Worm (Caenorhabditis elegans) whole organism, L3 larva: ENCODE measurements around the gene rap-2.

Experiments
- ama-1 ChIP-seq: fragments of 150-350 bp; optimal IDR thresholded peaks from 2 replicates; lab custom pipeline; 2018
- ceh-82 ChIP-seq: fragments of 150-350 bp; optimal IDR thresholded peaks from 2 replicates; lab custom pipeline; 2014; ENCODE audit warnings: missing biosample characterization, missing genetic modification characterization
- elt-3 ChIP-seq, 3 experiments: fragments of 150-350 bp in 1 of 3; sonication (generic microtip) in 2 of 3; optimal IDR thresholded peaks; 2 replicates in 2 of 3; 4 replicates in 1 of 3; lab custom pipeline; 2014 to 2017; ENCODE audit warnings: missing biosample characterization in 3 of 3, missing genetic modification characterization in 3 of 3
- hmg-11 ChIP-seq: sonication (generic microtip); optimal IDR thresholded peaks from 2 replicates; lab custom pipeline; 2016; ENCODE audit warnings: missing genetic modification characterization, missing compliant biosample characterization
- lin-15B ChIP-seq: fragments of 150-350 bp; optimal IDR thresholded peaks from 2 replicates; lab custom pipeline; 2014; ENCODE audit warnings: missing biosample characterization, missing genetic modification characterization
- nhr-76 ChIP-seq: fragments of 150-350 bp; sonication (generic microtip); optimal IDR thresholded peaks from 5 replicates; lab custom pipeline; 2014; ENCODE audit warnings: missing biosample characterization, missing genetic modification characterization
- nhr-77 ChIP-seq: fragments of 150-350 bp; optimal IDR thresholded peaks from 2 replicates; lab custom pipeline; 2014; ENCODE audit warnings: missing biosample characterization, missing genetic modification characterization
- pha-4 ChIP-seq: fragments of 150-350 bp; optimal IDR thresholded peaks from 2 replicates; lab custom pipeline; 2014; ENCODE audit warnings: missing biosample characterization, missing genetic modification reagents, missing genetic modification characterization
- snpc-4 ChIP-seq: fragments of 150-350 bp; optimal IDR thresholded peaks from 2 replicates; lab custom pipeline; 2014; ENCODE audit warnings: missing biosample characterization, missing genetic modification characterization

DNA sequence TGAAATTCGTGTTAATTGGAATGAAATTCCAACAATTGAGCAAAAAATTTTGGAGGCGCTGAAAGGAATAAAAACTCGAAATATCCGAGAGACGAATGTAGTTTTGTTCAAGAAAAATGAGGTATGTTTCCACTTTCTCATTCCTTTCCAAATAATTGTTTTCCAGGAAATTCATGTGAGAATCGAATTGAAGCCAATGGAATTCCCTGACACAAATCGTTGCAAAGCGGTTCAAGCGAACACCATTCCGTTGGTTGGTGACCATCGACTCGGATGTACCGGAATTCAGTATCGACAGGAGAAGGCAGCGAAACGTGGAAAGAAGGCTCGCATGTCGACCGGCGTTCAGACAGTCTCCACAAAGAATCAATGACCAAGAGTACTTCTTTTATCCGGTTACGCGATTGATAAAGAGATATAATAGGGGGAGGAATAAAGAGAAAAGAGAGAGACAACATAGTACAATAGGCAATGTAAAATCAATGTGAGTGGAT lies 7.5 kb downstream of the rap-2 start:
- TF ChIP-seq nhr-77 (tag; lab: Kevin White, UChicago) (no peak), ama-1 (lab: Kevin White, UChicago) (no peak), nhr-76 (no peak), lin-15B (tag; lab: Kevin White, UChicago) (no peak), elt-3 (tag; optimal IDR thresholded peaks at IDR 0.05; lab: Kevin White, UChicago) (no peak), ceh-82 (tag; lab: Kevin White, UChicago) (no peak), hmg-11 (no peak), pha-4 (tag; lab: Kevin White, UChicago) (no peak), snpc-4 (no peak)
